Worm (Caenorhabditis elegans) whole organism, young adult: ENCODE data around the gene atp-4.

ENCODE experiments used
- B0019.2 ChIP-seq: fragments of 200-800 bp; sonication (Bioruptor generic); conservative IDR thresholded peaks from 2 replicates; pipeline ENCODE4 v1.3.6; 2022; ENCODE audit warnings: missing genetic modification reagents, missing genetic modification characterization, missing compliant biosample characterization
- B0035.1 ChIP-seq: sonication (generic microtip); optimal IDR thresholded peaks from 2 replicates; lab custom pipeline; 2016; ENCODE audit warnings: missing genetic modification characterization, mild to moderate bottlenecking, missing compliant biosample characterization, missing genotype, missing genetic modification reagents
- C17E4.6 ChIP-seq: fragments of 200-800 bp; sonication (Bioruptor generic); IDR thresholded peaks from 2 replicates; pipeline ENCODE4 v1.3.6; 2022; ENCODE audit warnings: missing genetic modification reagents, missing genetic modification characterization, missing compliant biosample characterization
- F49E8.2 ChIP-seq: sonication (generic microtip); optimal IDR thresholded peaks from 3 replicates; lab custom pipeline; 2017; ENCODE audit warnings: missing genetic modification characterization, mild to moderate bottlenecking, missing compliant biosample characterization, antibody characterized with exemption, moderate library complexity; ENCODE audit not compliant: insufficient read depth
- F52B5.7 ChIP-seq: sonication (generic microtip); optimal IDR thresholded peaks from 2 replicates; lab custom pipeline; 2016; ENCODE audit warnings: mild to moderate bottlenecking, missing genetic modification characterization, missing compliant biosample characterization
- T26A5.8 ChIP-seq: sonication (generic microtip); optimal IDR thresholded peaks from 2 replicates; lab custom pipeline; 2016; ENCODE audit warnings: missing genetic modification characterization, missing compliant biosample characterization
- ZK185.1 ChIP-seq: sonication (generic microtip); optimal IDR thresholded peaks from 2 replicates; lab custom pipeline; 2016; ENCODE audit warnings: mild to moderate bottlenecking, missing genetic modification characterization, missing compliant biosample characterization; ENCODE audit not compliant: poor library complexity, severe bottlenecking
- ama-1 ChIP-seq, 3 experiments: fragments of 150-350 bp in 1 of 3; sonication (generic microtip) in 2 of 3; optimal IDR thresholded peaks; 2 replicates each; lab custom pipeline; 2014 to 2018; ENCODE audit warnings: missing biosample characterization in 2 of 3, missing genetic modification characterization in 2 of 3, missing genetic modification reagents in 2 of 3
- athp-1 ChIP-seq: sonication (generic microtip); optimal IDR thresholded peaks from 2 replicates; lab custom pipeline; 2017; ENCODE audit warnings: mild to moderate bottlenecking, missing genetic modification characterization, missing compliant biosample characterization
- attf-3 ChIP-seq: fragments of 200-800 bp; sonication (Bioruptor generic); conservative IDR thresholded peaks from 2 replicates; pipeline ENCODE4 v1.3.6; 2022; ENCODE audit warnings: missing genetic modification reagents, missing genetic modification characterization, missing compliant biosample characterization
- attf-5 ChIP-seq: fragments of 200-800 bp; sonication (Bioruptor generic); optimal IDR thresholded peaks from 2 replicates; lab custom pipeline; 2018; ENCODE audit warnings: mild to moderate bottlenecking, missing genetic modification characterization, missing compliant biosample characterization
- bed-1 ChIP-seq: fragments of 200-800 bp; sonication (Bioruptor generic); IDR thresholded peaks from 2 replicates; pipeline ENCODE4 v1.3.6; 2022; ENCODE audit warnings: missing genetic modification reagents, missing genetic modification characterization, missing compliant biosample characterization
- ceh-100 ChIP-seq: fragments of 200-800 bp; sonication (Bioruptor generic); IDR thresholded peaks from 2 replicates; pipeline ENCODE4 v1.3.6; 2022; ENCODE audit warnings: missing genetic modification reagents, missing genetic modification characterization, missing compliant biosample characterization
- ceh-27 ChIP-seq: fragments of 200-800 bp; sonication (Bioruptor generic); optimal IDR thresholded peaks from 2 replicates; lab custom pipeline; 2018; ENCODE audit warnings: mild to moderate bottlenecking, missing genetic modification characterization, moderate library complexity, missing compliant biosample characterization
- ceh-79 ChIP-seq: sonication (generic microtip); optimal IDR thresholded peaks from 2 replicates; lab custom pipeline; 2017; ENCODE audit warnings: mild to moderate bottlenecking, missing genetic modification characterization, missing compliant biosample characterization
- hlh-12 ChIP-seq: sonication (generic microtip); optimal IDR thresholded peaks from 2 replicates; lab custom pipeline; 2016; ENCODE audit warnings: missing genetic modification characterization, missing compliant biosample characterization
- hmg-1.2 ChIP-seq: fragments of 200-800 bp; sonication (Bioruptor generic); IDR thresholded peaks from 2 replicates; pipeline ENCODE4 v1.3.6; 2022; ENCODE audit warnings: missing genetic modification reagents, missing genetic modification characterization, missing compliant biosample characterization
- hrde-1 ChIP-seq: sonication (generic microtip); optimal IDR thresholded peaks from 2 replicates; lab custom pipeline; 2016; ENCODE audit warnings: missing genetic modification characterization, mild to moderate bottlenecking, missing compliant biosample characterization, moderate library complexity, missing genotype, missing genetic modification reagents, borderline replicate concordance
- let-526 ChIP-seq: fragments of 200-800 bp; sonication (Bioruptor generic); IDR thresholded peaks from 2 replicates; pipeline ENCODE4 v1.3.6; 2022; ENCODE audit warnings: missing genetic modification reagents, missing genetic modification characterization, missing compliant biosample characterization
- lin-26 ChIP-seq: fragments of 200-800 bp; sonication (Bioruptor generic); IDR thresholded peaks from 2 replicates; pipeline ENCODE4 v1.3.6; 2022; ENCODE audit warnings: missing genetic modification reagents, missing genetic modification characterization, missing compliant biosample characterization
- lin-40 ChIP-seq: sonication (generic microtip); optimal IDR thresholded peaks from 2 replicates; lab custom pipeline; 2016; ENCODE audit warnings: missing genetic modification characterization, mild to moderate bottlenecking, missing compliant biosample characterization, missing genotype, missing genetic modification reagents
- lsl-1 ChIP-seq: fragments of 200-800 bp; sonication (Bioruptor generic); optimal IDR thresholded peaks from 2 replicates; lab custom pipeline; 2018; ENCODE audit warnings: mild to moderate bottlenecking, missing genetic modification characterization, moderate library complexity, missing compliant biosample characterization
- madf-3 ChIP-seq: fragments of 200-800 bp; sonication (Bioruptor generic); IDR thresholded peaks from 2 replicates; pipeline ENCODE4 v1.3.6; 2022; ENCODE audit warnings: missing genetic modification reagents, missing genetic modification characterization, missing compliant biosample characterization
- mcd-1 ChIP-seq: fragments of 200-800 bp; sonication (Bioruptor generic); IDR thresholded peaks from 2 replicates; pipeline ENCODE4 v1.3.6; 2022; ENCODE audit warnings: missing genetic modification reagents, missing genetic modification characterization, missing compliant biosample characterization
- nfya-1 ChIP-seq: sonication (generic microtip); optimal IDR thresholded peaks from 2 replicates; lab custom pipeline; 2017; ENCODE audit warnings: antibody characterized with exemption, missing compliant biosample characterization, missing genetic modification characterization, borderline replicate concordance; ENCODE audit not compliant: insufficient read depth
- nfyb-1 ChIP-seq: fragments of 200-800 bp; sonication (Bioruptor generic); IDR thresholded peaks from 2 replicates; pipeline ENCODE4 v1.3.6; 2022; ENCODE audit warnings: missing genetic modification reagents, missing genetic modification characterization, missing compliant biosample characterization
- nhr-120 ChIP-seq: fragments of 200-800 bp; sonication (Bioruptor generic); IDR thresholded peaks from 2 replicates; pipeline ENCODE4 v1.3.6; 2022; ENCODE audit warnings: missing genetic modification characterization, missing compliant biosample characterization
- nhr-80 ChIP-seq: sonication (generic microtip); optimal IDR thresholded peaks from 2 replicates; lab custom pipeline; 2016; ENCODE audit warnings: missing genetic modification characterization, missing compliant biosample characterization
- nhr-90 ChIP-seq: sonication (generic microtip); optimal IDR thresholded peaks from 2 replicates; lab custom pipeline; 2016; ENCODE audit warnings: missing genotype, mild to moderate bottlenecking, missing genetic modification characterization, missing compliant biosample characterization
- snpc-1.3 ChIP-seq: sonication (generic microtip); optimal IDR thresholded peaks from 2 replicates; lab custom pipeline; 2017; ENCODE audit warnings: missing genetic modification characterization, mild to moderate bottlenecking, missing compliant biosample characterization, antibody characterized with exemption, moderate library complexity, missing genotype, missing genetic modification reagents; ENCODE audit not compliant: insufficient read depth
- xnd-1 ChIP-seq: sonication (generic microtip); optimal IDR thresholded peaks from 2 replicates; lab custom pipeline; 2016; ENCODE audit warnings: missing genotype, missing genetic modification reagents, missing genetic modification characterization, missing compliant biosample characterization
- ztf-18 ChIP-seq: sonication (generic microtip); optimal IDR thresholded peaks from 2 replicates; lab custom pipeline; 2016; ENCODE audit warnings: missing genotype, mild to moderate bottlenecking, missing genetic modification characterization, missing compliant biosample characterization
- ztf-25 ChIP-seq: fragments of 200-800 bp; sonication (Bioruptor generic); IDR thresholded peaks from 2 replicates; pipeline ENCODE4 v1.3.6; 2022; ENCODE audit warnings: missing genetic modification reagents, missing genetic modification characterization, missing compliant biosample characterization

Gene atp-4

DNA sequence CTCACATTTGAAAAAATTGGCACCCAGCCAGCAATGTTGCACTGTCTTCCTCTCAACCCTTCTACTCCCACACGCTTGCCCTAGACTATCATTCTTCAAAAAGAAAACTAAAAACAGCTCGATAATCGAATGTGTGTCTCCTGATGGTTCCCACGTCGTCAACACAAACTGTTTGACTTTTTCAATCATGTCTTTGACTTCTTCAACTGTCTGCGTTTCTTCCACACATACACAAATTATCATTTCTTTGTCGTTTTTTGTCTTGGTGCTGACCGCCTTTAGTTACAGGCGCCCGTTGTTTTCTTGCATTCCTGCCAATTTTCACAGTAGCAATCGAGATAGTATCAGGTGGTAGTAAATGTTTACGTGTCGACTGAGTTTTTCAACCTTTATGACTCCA, 35.7 kb upstream of the atp-4 start:
- TF ChIP-seq F52B5.7 (tag; lab: Kevin White, UChicago) (no peak), nhr-80 (peak; percentile 48), lin-40 (peak; percentile 7), attf-5 (GFP tag; lab: Kevin White, UChicago) (peak; percentile 30), hmg-1.2 (GFP tag; lab: Robert Waterston, UW) (peak; percentile 22; the same call in 1 of the 2 replicates), bed-1 (no peak), hrde-1 (tag; lab: Kevin White, UChicago) (no peak)

DNA sequence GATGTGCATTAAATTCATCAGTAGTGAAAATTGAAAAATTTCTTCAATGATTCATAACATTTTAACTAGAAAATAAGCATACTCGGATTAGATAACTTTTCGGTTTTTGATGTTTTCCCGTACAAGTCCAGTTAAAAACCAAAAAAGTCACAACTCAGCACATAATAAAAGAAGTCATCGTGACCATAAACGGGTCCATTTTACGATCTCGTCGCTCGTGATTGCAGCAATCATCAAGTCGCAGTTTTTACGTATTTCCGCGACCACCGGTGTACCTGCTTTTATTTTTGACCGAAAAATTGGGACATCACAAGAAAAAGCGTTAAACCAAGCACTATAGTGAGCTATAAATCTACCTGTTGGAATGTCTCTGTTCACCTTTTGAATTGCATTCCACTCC, 34.3 kb upstream of the atp-4 start:
- no peak for TF ChIP-seq snpc-1.3
- TF ChIP-seq, all 124 proteins: peak for 0

DNA sequence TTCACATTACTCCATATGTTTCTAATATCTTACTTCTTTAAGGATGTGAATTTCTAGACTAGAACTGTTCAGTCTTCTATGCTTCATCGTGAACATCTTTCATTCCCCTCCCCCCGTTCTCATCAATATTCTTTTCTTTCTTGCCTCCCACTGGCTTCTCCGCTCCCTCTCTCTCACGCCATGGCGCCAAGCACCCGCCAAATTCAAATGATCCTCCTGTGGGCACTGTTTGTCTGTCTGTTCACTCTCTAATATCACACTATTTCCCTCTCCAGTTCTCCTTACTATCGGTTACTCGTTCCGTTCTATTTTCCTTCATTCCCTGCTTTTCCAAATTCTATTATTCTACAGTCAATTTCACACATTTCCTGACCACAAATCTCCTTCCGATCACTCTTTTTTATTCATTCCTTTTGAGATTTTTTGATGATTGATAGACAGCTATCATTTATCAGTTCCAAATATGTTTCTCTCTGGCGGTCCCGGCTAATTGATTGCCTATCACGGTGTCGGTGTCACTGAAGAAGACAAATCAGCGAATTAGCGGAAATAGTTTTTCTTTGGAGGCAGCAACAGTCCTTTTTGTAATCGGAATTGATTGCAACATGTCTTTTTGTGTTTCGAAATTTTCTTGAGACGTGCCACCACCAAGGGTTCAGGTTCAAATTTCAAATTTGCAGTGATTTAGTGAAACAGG, 31.5 kb upstream of the atp-4 start:
- no peak for TF ChIP-seq nhr-80
- no peak for TF ChIP-seq hmg-1.2 (GFP tag; lab: Robert Waterston, UW)
- no peak for TF ChIP-seq lsl-1 (GFP tag; lab: Kevin White, UChicago)
- no peak for TF ChIP-seq B0035.1 (tag; lab: Kevin White, UChicago)
- TF ChIP-seq ceh-100 (GFP tag; lab: Robert Waterston, UW), result no peak
- no peak for TF ChIP-seq bed-1
- no peak for TF ChIP-seq athp-1
- TF ChIP-seq nhr-120 (GFP tag; lab: Robert Waterston, UW), result no peak
- no peak for TF ChIP-seq xnd-1 (tag; lab: Kevin White, UChicago)
- TF ChIP-seq attf-3 (GFP tag; lab: Robert Waterston, UW), result no peak
- no peak for TF ChIP-seq nfya-1 (tag; lab: Kevin White, UChicago)
- TF ChIP-seq T26A5.8 (tag; lab: Kevin White, UChicago), result no peak
- no peak for TF ChIP-seq nfyb-1 (GFP tag; lab: Robert Waterston, UW)
- TF ChIP-seq nhr-90 (tag; lab: Kevin White, UChicago), result no peak
- no peak for TF ChIP-seq ceh-27 (GFP tag; lab: Kevin White, UChicago)
- no peak for TF ChIP-seq ztf-18
- no peak for TF ChIP-seq madf-3

DNA sequence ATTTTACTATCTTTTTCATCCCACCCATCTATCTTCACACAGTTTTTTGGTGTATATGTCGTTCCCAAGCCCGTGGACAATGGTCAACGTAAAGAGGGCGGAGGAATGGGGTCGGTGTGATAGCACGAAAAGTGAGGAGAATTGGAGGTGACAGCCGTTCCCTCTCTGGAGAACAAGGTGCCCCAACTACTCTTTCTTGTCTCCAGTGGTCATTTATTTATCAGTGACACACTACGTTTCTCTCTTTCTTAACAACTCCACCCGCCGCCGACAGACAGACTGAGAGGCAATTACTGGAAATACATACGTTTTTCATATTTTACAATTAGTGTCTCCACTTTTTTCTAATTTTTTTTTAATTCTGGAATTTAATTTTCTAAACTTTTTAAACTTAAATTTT, 30.0 kb upstream of the atp-4 start:
- TF ChIP-seq ZK185.1 (tag; lab: Kevin White, UChicago), result no peak
- no peak for TF ChIP-seq mcd-1 (GFP tag; lab: Robert Waterston, UW)
- no peak for TF ChIP-seq lsl-1 (GFP tag; lab: Kevin White, UChicago)
- no peak for TF ChIP-seq ama-1 (optimal IDR thresholded peaks at IDR 0.05; lab: Kevin White, UChicago)
- TF ChIP-seq ama-1 (GFP tag; optimal IDR thresholded peaks at IDR 0.05; lab: Kevin White, UChicago), result no peak
- TF ChIP-seq F49E8.2 (tag; lab: Kevin White, UChicago), result no peak
- no peak for TF ChIP-seq hlh-12 (tag; lab: Kevin White, UChicago)
- TF ChIP-seq attf-3 (GFP tag; lab: Robert Waterston, UW), result no peak
- no peak for TF ChIP-seq ceh-79
- TF ChIP-seq let-526 (GFP tag; lab: Robert Waterston, UW), result no peak
- no peak for TF ChIP-seq lin-26
- TF ChIP-seq ztf-25, result no peak
- TF ChIP-seq C17E4.6, result no peak
- no peak for TF ChIP-seq B0019.2 (GFP tag; lab: Robert Waterston, UW)
